Worm (Caenorhabditis elegans) whole organism, young adult: Measurements from ENCODE around the gene C49F5.8.

ENCODE experiments used
- B0261.1 ChIP-seq: sonication (generic microtip); optimal IDR thresholded peaks from 2 replicates; lab custom pipeline; 2016; ENCODE audit warnings: mild to moderate bottlenecking, missing genetic modification characterization, moderate library complexity, missing compliant biosample characterization
- B0336.3 ChIP-seq: fragments of 200-800 bp; sonication (Bioruptor generic); IDR thresholded peaks from 2 replicates; pipeline ENCODE4 v1.3.6; 2022; ENCODE audit warnings: missing genetic modification characterization, missing compliant biosample characterization
- C06A6.2 ChIP-seq: fragments of 200-800 bp; sonication (Bioruptor generic); conservative IDR thresholded peaks from 2 replicates; pipeline ENCODE4 v1.3.6; 2022; ENCODE audit warnings: missing genetic modification characterization, missing compliant biosample characterization
- D2030.7 ChIP-seq: fragments of 200-800 bp; sonication (Bioruptor generic); IDR thresholded peaks from 2 replicates; pipeline ENCODE4 v1.3.6; 2022; ENCODE audit warnings: missing genetic modification reagents, missing genetic modification characterization, missing compliant biosample characterization
- F10E7.11 ChIP-seq: sonication (generic microtip); optimal IDR thresholded peaks from 2 replicates; lab custom pipeline; 2017; ENCODE audit warnings: mild to moderate bottlenecking, missing genetic modification characterization, moderate library complexity, missing compliant biosample characterization
- F22D6.2 ChIP-seq: sonication (generic microtip); optimal IDR thresholded peaks from 2 replicates; lab custom pipeline; 2016; ENCODE audit warnings: mild to moderate bottlenecking, missing genetic modification characterization, missing compliant biosample characterization
- F37B4.10 ChIP-seq: fragments of 200-800 bp; sonication (Bioruptor generic); IDR thresholded peaks from 2 replicates; pipeline ENCODE4 v1.3.6; 2022; ENCODE audit warnings: missing genetic modification characterization, missing compliant biosample characterization
- F52B5.7 ChIP-seq: sonication (generic microtip); optimal IDR thresholded peaks from 2 replicates; lab custom pipeline; 2016; ENCODE audit warnings: mild to moderate bottlenecking, missing genetic modification characterization, missing compliant biosample characterization
- F55B11.4 ChIP-seq: sonication (generic microtip); optimal IDR thresholded peaks from 2 replicates; lab custom pipeline; 2016; ENCODE audit warnings: missing compliant biosample characterization, missing genetic modification characterization, borderline replicate concordance; ENCODE audit not compliant: insufficient read depth
- F57A8.1 ChIP-seq: fragments of 200-800 bp; sonication (Bioruptor generic); optimal IDR thresholded peaks from 2 replicates; lab custom pipeline; 2018; ENCODE audit warnings: mild to moderate bottlenecking, missing genetic modification characterization, moderate library complexity, missing compliant biosample characterization
- F57C9.4 ChIP-seq: sonication (generic microtip); optimal IDR thresholded peaks from 2 replicates; lab custom pipeline; 2017; ENCODE audit warnings: mild to moderate bottlenecking, missing genetic modification characterization, missing compliant biosample characterization
- K11D2.4 ChIP-seq: fragments of 200-800 bp; sonication (Bioruptor generic); IDR thresholded peaks from 2 replicates; pipeline ENCODE4 v1.3.6; 2022; ENCODE audit warnings: missing genetic modification reagents, missing genetic modification characterization, missing compliant biosample characterization
- athp-1 ChIP-seq: sonication (generic microtip); optimal IDR thresholded peaks from 2 replicates; lab custom pipeline; 2017; ENCODE audit warnings: mild to moderate bottlenecking, missing genetic modification characterization, missing compliant biosample characterization
- bed-2 ChIP-seq: fragments of 200-800 bp; sonication (Bioruptor generic); IDR thresholded peaks from 2 replicates; pipeline ENCODE4 v1.3.6; 2022; ENCODE audit warnings: missing genetic modification reagents, missing genetic modification characterization, missing compliant biosample characterization
- ccch-3 ChIP-seq: fragments of 200-800 bp; sonication (Bioruptor generic); optimal IDR thresholded peaks from 2 replicates; lab custom pipeline; 2018; ENCODE audit warnings: mild to moderate bottlenecking, missing genetic modification characterization, missing compliant biosample characterization
- cebp-1 ChIP-seq, 2 experiments: fragments of 200-800 bp in 1 of 2; sonication (Bioruptor generic) in 1 of 2; sonication (generic microtip) in 1 of 2; IDR thresholded peaks in 1 of 2; optimal IDR thresholded peaks in 1 of 2; 2 replicates each; pipeline versions ENCODE4 v1.3.6 to Lab custom; 2017 to 2022; ENCODE audit warnings: missing compliant biosample characterization in 2 of 2, missing genetic modification characterization in 2 of 2, mild to moderate bottlenecking in 1 of 2, missing genetic modification reagents in 1 of 2, moderate library complexity in 1 of 2
- die-1 ChIP-seq: sonication (generic microtip); optimal IDR thresholded peaks from 2 replicates; lab custom pipeline; 2016; ENCODE audit warnings: missing genotype, mild to moderate bottlenecking, missing genetic modification characterization, missing compliant biosample characterization
- dox-1 ChIP-seq: fragments of 200-800 bp; sonication (Bioruptor generic); IDR thresholded peaks from 2 replicates; pipeline ENCODE4 v1.3.6; 2022; ENCODE audit warnings: missing genetic modification reagents, missing genetic modification characterization, missing compliant biosample characterization
- dpl-1 ChIP-seq: fragments of 150-350 bp; optimal IDR thresholded peaks from 2 replicates; lab custom pipeline; 2014; ENCODE audit warnings: missing biosample characterization, missing genetic modification reagents, missing genetic modification characterization
- efl-1 ChIP-seq: fragments of 150-350 bp; optimal IDR thresholded peaks from 2 replicates; lab custom pipeline; 2014; ENCODE audit warnings: missing biosample characterization, missing genetic modification reagents, missing genetic modification characterization
- egl-44 ChIP-seq: fragments of 200-800 bp; sonication (Bioruptor generic); IDR thresholded peaks from 2 replicates; pipeline ENCODE4 v1.3.6; 2022; ENCODE audit warnings: missing genetic modification reagents, missing genetic modification characterization, missing compliant biosample characterization
- egrh-3 ChIP-seq: fragments of 200-800 bp; sonication (Bioruptor generic); IDR thresholded peaks from 2 replicates; pipeline ENCODE4 v1.3.6; 2022; ENCODE audit warnings: missing genetic modification reagents, missing genetic modification characterization, missing compliant biosample characterization
- fkh-3 ChIP-seq: sonication (generic microtip); optimal IDR thresholded peaks from 2 replicates; lab custom pipeline; 2016; ENCODE audit warnings: mild to moderate bottlenecking, missing genetic modification characterization, missing compliant biosample characterization
- him-1 ChIP-seq: sonication (generic microtip); optimal IDR thresholded peaks from 2 replicates; lab custom pipeline; 2016; ENCODE audit warnings: missing genotype, missing genetic modification reagents, missing genetic modification characterization, missing compliant biosample characterization
- hlh-26 ChIP-seq: fragments of 200-800 bp; sonication (Bioruptor generic); conservative IDR thresholded peaks from 2 replicates; pipeline ENCODE4 v1.3.6; 2022; ENCODE audit warnings: missing genetic modification reagents, missing genetic modification characterization, missing compliant biosample characterization
- hmg-1.2 ChIP-seq: fragments of 200-800 bp; sonication (Bioruptor generic); IDR thresholded peaks from 2 replicates; pipeline ENCODE4 v1.3.6; 2022; ENCODE audit warnings: missing genetic modification reagents, missing genetic modification characterization, missing compliant biosample characterization
- hmg-20 ChIP-seq: fragments of 200-800 bp; sonication (Bioruptor generic); IDR thresholded peaks from 2 replicates; pipeline ENCODE4 v1.3.6; 2022; ENCODE audit warnings: missing genetic modification reagents, missing genetic modification characterization, missing compliant biosample characterization
- lag-1 ChIP-seq: fragments of 200-800 bp; sonication (Bioruptor generic); IDR thresholded peaks from 2 replicates; pipeline ENCODE4 v1.3.6; 2022; ENCODE audit warnings: missing genetic modification reagents, missing genetic modification characterization, missing compliant biosample characterization
- let-526 ChIP-seq: fragments of 200-800 bp; sonication (Bioruptor generic); IDR thresholded peaks from 2 replicates; pipeline ENCODE4 v1.3.6; 2022; ENCODE audit warnings: missing genetic modification reagents, missing genetic modification characterization, missing compliant biosample characterization
- let-607 ChIP-seq, 2 experiments: fragments of 200-800 bp in 1 of 2; sonication (Bioruptor generic) in 1 of 2; sonication (generic microtip) in 1 of 2; optimal IDR thresholded peaks; 2 replicates each; lab custom pipeline; 2016 to 2018; ENCODE audit warnings: mild to moderate bottlenecking in 2 of 2, missing compliant biosample characterization in 2 of 2, missing genetic modification characterization in 2 of 2, moderate library complexity in 2 of 2, missing genotype in 1 of 2
- lin-26 ChIP-seq: fragments of 200-800 bp; sonication (Bioruptor generic); IDR thresholded peaks from 2 replicates; pipeline ENCODE4 v1.3.6; 2022; ENCODE audit warnings: missing genetic modification reagents, missing genetic modification characterization, missing compliant biosample characterization
- lir-1 ChIP-seq: fragments of 200-800 bp; sonication (Bioruptor generic); conservative IDR thresholded peaks from 2 replicates; pipeline ENCODE4 v1.3.6; 2022; ENCODE audit warnings: missing genetic modification reagents, missing genetic modification characterization, missing compliant biosample characterization
- madf-6 ChIP-seq: fragments of 200-800 bp; sonication (Bioruptor generic); IDR thresholded peaks from 2 replicates; pipeline ENCODE4 v1.3.6; 2022; ENCODE audit warnings: missing genetic modification reagents, missing genetic modification characterization, missing compliant biosample characterization
- mcd-1 ChIP-seq: fragments of 200-800 bp; sonication (Bioruptor generic); IDR thresholded peaks from 2 replicates; pipeline ENCODE4 v1.3.6; 2022; ENCODE audit warnings: missing genetic modification reagents, missing genetic modification characterization, missing compliant biosample characterization
- mel-28 ChIP-seq: sonication (generic microtip); optimal IDR thresholded peaks from 2 replicates; lab custom pipeline; 2016; ENCODE audit warnings: borderline replicate concordance, mild to moderate bottlenecking, missing genetic modification characterization, missing compliant biosample characterization
- nhr-80 ChIP-seq: sonication (generic microtip); optimal IDR thresholded peaks from 2 replicates; lab custom pipeline; 2016; ENCODE audit warnings: missing genetic modification characterization, missing compliant biosample characterization
- pbrm-1 ChIP-seq: fragments of 200-800 bp; sonication (Bioruptor generic); IDR thresholded peaks from 2 replicates; pipeline ENCODE4 v1.3.6; 2022; ENCODE audit warnings: missing genetic modification reagents, missing genetic modification characterization, missing compliant biosample characterization
- rcor-1 ChIP-seq: fragments of 200-800 bp; sonication (Bioruptor generic); IDR thresholded peaks from 2 replicates; pipeline ENCODE4 v1.3.6; 2022; ENCODE audit warnings: missing genetic modification reagents, missing genetic modification characterization, missing compliant biosample characterization
- repo-1 ChIP-seq: sonication (generic microtip); optimal IDR thresholded peaks from 2 replicates; lab custom pipeline; 2017; ENCODE audit warnings: mild to moderate bottlenecking, missing genetic modification characterization, missing compliant biosample characterization
- snpc-4 ChIP-seq, 5 experiments: fragments of 150-350 bp in 1 of 5; sonication (generic microtip) in 4 of 5; optimal IDR thresholded peaks; 2 replicates each; lab custom pipeline; 2014 to 2018; ENCODE audit warnings: missing genetic modification characterization in 5 of 5, missing biosample characterization in 3 of 5, antibody characterized with exemption in 2 of 5, mild to moderate bottlenecking in 2 of 5, missing compliant biosample characterization in 2 of 5, missing genotype in 2 of 5, moderate library complexity in 2 of 5, missing genetic modification reagents in 1 of 5
- somi-1 ChIP-seq: fragments of 200-800 bp; sonication (Bioruptor generic); optimal IDR thresholded peaks from 2 replicates; lab custom pipeline; 2018; ENCODE audit warnings: mild to moderate bottlenecking, missing genetic modification characterization, missing compliant biosample characterization
- xnd-1 ChIP-seq: sonication (generic microtip); optimal IDR thresholded peaks from 2 replicates; lab custom pipeline; 2016; ENCODE audit warnings: missing genotype, missing genetic modification reagents, missing genetic modification characterization, missing compliant biosample characterization
- ztf-22 ChIP-seq: fragments of 200-800 bp; sonication (Bioruptor generic); optimal IDR thresholded peaks from 2 replicates; lab custom pipeline; 2018; ENCODE audit warnings: mild to moderate bottlenecking, missing genetic modification characterization, moderate library complexity, missing compliant biosample characterization
- ztf-25 ChIP-seq: fragments of 200-800 bp; sonication (Bioruptor generic); IDR thresholded peaks from 2 replicates; pipeline ENCODE4 v1.3.6; 2022; ENCODE audit warnings: missing genetic modification reagents, missing genetic modification characterization, missing compliant biosample characterization
- ztf-28 ChIP-seq: fragments of 200-800 bp; sonication (Bioruptor generic); IDR thresholded peaks from 2 replicates; pipeline ENCODE4 v1.3.6; 2022; ENCODE audit warnings: missing genetic modification reagents, missing genetic modification characterization, missing compliant biosample characterization
- ztf-3 ChIP-seq: fragments of 200-800 bp; sonication (Bioruptor generic); optimal IDR thresholded peaks from 2 replicates; lab custom pipeline; 2018; ENCODE audit warnings: mild to moderate bottlenecking, missing genetic modification characterization, missing compliant biosample characterization
- ztf-6 ChIP-seq: fragments of 200-800 bp; sonication (Bioruptor generic); IDR thresholded peaks from 2 replicates; pipeline ENCODE4 v1.3.6; 2022; ENCODE audit warnings: missing genetic modification reagents, missing genetic modification characterization, missing compliant biosample characterization

Gene C49F5.8

ce11 chrX:11933547-11933946, 26.4 kb upstream of the C49F5.8 start (continued):
- TF ChIP-seq ccch-3 (GFP tag; lab: Kevin White, UChicago) (no peak), athp-1 (peak; percentile 58), let-607 (tag; optimal IDR thresholded peaks at IDR 0.05; lab: Kevin White, UChicago) (peak in 1 of 2 experiments; percentile 15), egl-44 (GFP tag; lab: Robert Waterston, UW) (peak; percentile 78; the same call in 1 of the 2 replicates), him-1 (tag; lab: Kevin White, UChicago) (peak; percentile 87), snpc-4 (GFP tag; optimal IDR thresholded peaks at IDR 0.05; lab: Kevin White, UChicago) (peak; percentile 39), snpc-4 (tag; optimal IDR thresholded peaks at IDR 0.05; lab: Kevin White, UChicago) (peak in 2 of 4 experiments; percentile 56 to 70), ztf-28 (GFP tag; lab: Robert Waterston, UW) (peak; percentile 71; the same call in 1 of the 2 replicates), C06A6.2 (GFP tag; lab: Robert Waterston, UW) (no peak), ztf-3 (GFP tag; lab: Kevin White, UChicago) (no peak), cebp-1 (GFP tag; IDR thresholded peaks at IDR 0.05; lab: Robert Waterston, UW) (0 out of 2 replicates have a peak, but pooled peaks have one; percentile 30), cebp-1 (tag; optimal IDR thresholded peaks at IDR 0.05; lab: Kevin White, UChicago) (no peak), ztf-25 (peak; percentile 78; the same call in 1 of the 2 replicates), hlh-26 (GFP tag; lab: Robert Waterston, UW) (no peak), nhr-80 (tag; lab: Kevin White, UChicago) (no peak), F10E7.11 (tag; lab: Kevin White, UChicago) (no peak), D2030.7 (GFP tag; lab: Robert Waterston, UW) (peak; percentile 86), let-526 (no peak), efl-1 (GFP tag; lab: Kevin White, UChicago) (no peak), lin-26 (GFP tag; lab: Robert Waterston, UW) (no peak), mel-28 (tag; lab: Kevin White, UChicago) (no peak), rcor-1 (peak; percentile 27; the same call in 1 of the 2 replicates), F37B4.10 (no peak), bed-2 (GFP tag; lab: Robert Waterston, UW) (no peak), lag-1 (no peak), dox-1 (peak; percentile 79; the same call in 1 of the 2 replicates), F22D6.2 (tag; lab: Kevin White, UChicago) (no peak), F57A8.1 (peak; percentile 22), somi-1 (GFP tag; lab: Kevin White, UChicago) (peak; percentile 6), hmg-1.2 (GFP tag; lab: Robert Waterston, UW) (peak; percentile 69), F57C9.4 (tag; lab: Kevin White, UChicago) (no peak), B0336.3 (GFP tag; lab: Robert Waterston, UW) (no peak), ztf-22 (GFP tag; lab: Kevin White, UChicago) (no peak), lir-1 (no peak), dpl-1 (GFP tag; lab: Kevin White, UChicago) (no peak), egrh-3 (GFP tag; lab: Robert Waterston, UW) (no peak), hmg-20 (GFP tag; lab: Robert Waterston, UW) (peak; percentile 16; the same call in 1 of the 2 replicates), die-1 (tag; lab: Kevin White, UChicago) (peak; percentile 84), mcd-1 (GFP tag; lab: Robert Waterston, UW) (no peak), pbrm-1 (GFP tag; lab: Robert Waterston, UW) (peak; percentile 78), repo-1 (tag; lab: Kevin White, UChicago) (no peak), K11D2.4 (no peak), B0261.1 (peak; percentile 89), xnd-1 (tag; lab: Kevin White, UChicago) (no peak), fkh-3 (no peak), F52B5.7 (tag; lab: Kevin White, UChicago) (no peak), madf-6 (no peak; the same call in 1 of the 2 replicates), F55B11.4 (no peak), ztf-6 (GFP tag; lab: Robert Waterston, UW) (no peak)
